Fruit fly (Drosophila melanogaster): ENCODE measurements around the gene CG14787.

CG14787 gene

DNA sequence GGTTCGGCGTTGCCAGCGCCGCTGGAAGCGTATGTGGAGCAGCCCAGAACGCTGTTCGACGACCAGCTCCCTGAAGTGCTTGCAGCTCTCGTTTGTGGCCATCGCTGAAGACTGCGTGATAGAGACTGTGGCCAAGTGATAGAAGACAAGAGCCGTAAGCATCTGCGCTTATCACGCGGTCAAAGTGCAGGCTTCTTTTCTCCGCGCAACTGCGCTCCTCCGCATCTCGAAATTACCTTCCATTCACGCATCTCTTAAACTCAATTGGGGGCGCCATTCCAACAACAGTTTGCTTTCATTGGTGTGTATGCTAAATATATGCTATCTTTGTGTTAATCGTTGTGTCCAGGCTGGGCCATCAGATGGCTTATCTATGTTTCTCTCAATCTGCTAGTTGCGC lies at the start of gene CG14787:
Gene CG14787, minus strand, starts transcription at position 133 of the 400 bp plus-strand sequence.
- TF ChIP-seq CG6808 (GFP tag; optimal IDR thresholded peaks at IDR 0.05): peak; percentile 21
- no peak for TF ChIP-seq Eip93F (GFP tag; optimal IDR thresholded peaks at IDR 0.05)
- peak; percentile 60 to 67 for TF ChIP-seq ss (GFP tag; optimal IDR thresholded peaks at IDR 0.05)
- peak; percentile 88 for TF ChIP-seq svp (GFP tag)
- TF ChIP-seq Eip78C (GFP tag): peak; percentile 66

DNA sequence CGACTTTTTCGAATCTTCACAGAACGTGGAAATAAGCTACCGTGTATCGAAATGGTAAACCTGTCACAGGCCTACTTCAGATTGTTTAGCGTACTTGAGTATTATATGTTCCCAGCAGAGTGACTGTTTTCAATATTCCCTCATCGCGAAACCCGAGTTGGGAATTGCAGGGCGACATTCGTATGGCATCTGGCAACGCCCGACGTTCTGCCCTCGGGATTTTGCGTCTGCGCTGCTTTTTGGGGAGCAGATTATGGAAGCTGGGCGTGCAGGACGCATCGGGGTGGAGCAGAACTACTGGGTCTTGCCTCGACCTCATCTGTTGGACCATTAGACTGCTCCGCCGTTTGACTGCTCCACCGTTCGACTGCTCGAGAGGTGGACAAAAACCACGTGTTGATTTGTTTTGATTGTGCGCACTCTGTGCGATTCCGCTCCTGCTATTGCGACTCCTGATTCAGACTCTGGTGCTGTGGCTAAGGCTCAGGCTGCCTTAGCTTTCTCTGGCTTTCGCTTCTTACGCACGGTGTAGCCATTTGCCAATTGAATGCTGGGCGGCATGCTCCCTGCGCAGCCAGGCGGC lies 46.9 kb upstream of the CG14787 start:
- TF ChIP-seq CG8632 (GFP tag; optimal IDR thresholded peaks at IDR 0.05) (no peak), Eip78C (GFP tag) (no peak), Met (GFP tag; optimal IDR thresholded peaks at IDR 0.05) (no peak), CG8119 (GFP tag; IDR thresholded peaks at IDR 0.05) (no peak), CG10631 (GFP tag; optimal IDR thresholded peaks at IDR 0.05) (no peak), CG3919 (GFP tag; optimal IDR thresholded peaks at IDR 0.05) (no peak), achi (GFP tag; optimal IDR thresholded peaks at IDR 0.05) (no peak), CG34406 (GFP tag; optimal IDR thresholded peaks at IDR 0.05) (no peak), pdm3 (GFP tag; optimal IDR thresholded peaks at IDR 0.05) (no peak), Sox102F (GFP tag; optimal IDR thresholded peaks at IDR 0.05) (no peak), fd59A (GFP tag; optimal IDR thresholded peaks at IDR 0.05) (no peak), cyc (GFP tag; optimal IDR thresholded peaks at IDR 0.05) (no peak), Eip93F (GFP tag; optimal IDR thresholded peaks at IDR 0.05) (no peak), Hr38 (GFP tag; optimal IDR thresholded peaks at IDR 0.05) (no peak)

DNA sequence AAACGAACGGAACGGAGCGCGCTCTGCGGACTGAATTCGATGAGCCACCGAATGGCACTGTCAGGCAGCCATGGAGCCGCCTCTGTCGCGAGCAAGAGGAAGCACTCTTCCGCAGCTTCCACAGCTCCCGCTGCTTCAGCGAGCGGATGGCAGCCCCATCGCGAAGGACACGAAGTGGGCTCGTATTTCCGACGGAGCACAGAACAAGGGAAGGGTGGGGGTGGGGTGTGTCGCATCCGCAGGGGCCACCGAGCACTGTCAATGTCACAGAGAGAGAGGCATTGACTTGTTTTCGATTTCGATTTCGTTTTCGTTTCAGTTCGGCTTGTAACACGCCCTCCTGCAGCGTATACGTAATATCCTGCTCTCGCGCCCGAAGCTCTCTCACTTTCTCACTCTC lies 46.3 kb upstream of the CG14787 start, which contains the start of gene Nmdar2:
Gene Nmdar2, minus strand, starts transcription at position 59 of the 400 bp plus-strand sequence.
- no peak for TF ChIP-seq topi (GFP tag; optimal IDR thresholded peaks at IDR 0.05)
- TF ChIP-seq CG11762 (GFP tag; optimal IDR thresholded peaks at IDR 0.05; ENCODE audit: insufficient read depth): no peak
- no peak for TF ChIP-seq CG7368 (GFP tag; optimal IDR thresholded peaks at IDR 0.05)
- TF ChIP-seq ss (GFP tag; optimal IDR thresholded peaks at IDR 0.05): no peak
- no peak for TF ChIP-seq Smox (GFP tag; optimal IDR thresholded peaks at IDR 0.05)
- no peak for TF ChIP-seq vri (GFP tag; optimal IDR thresholded peaks at IDR 0.05)
- no peak for TF ChIP-seq fd85E (GFP tag; optimal IDR thresholded peaks at IDR 0.05)
- no peak for TF ChIP-seq Eip93F (GFP tag; optimal IDR thresholded peaks at IDR 0.05)
- TF ChIP-seq fkh (GFP tag; optimal IDR thresholded peaks at IDR 0.05): no peak
- no peak for TF ChIP-seq CG6792 (GFP tag; optimal IDR thresholded peaks at IDR 0.05)
- no peak for TF ChIP-seq Eip78C (GFP tag)
- TF ChIP-seq Met (GFP tag; optimal IDR thresholded peaks at IDR 0.05): no peak
- TF ChIP-seq CG34406 (GFP tag; optimal IDR thresholded peaks at IDR 0.05): no peak
- TF ChIP-seq CG9139 (GFP tag; optimal IDR thresholded peaks at IDR 0.05): no peak
- no peak for TF ChIP-seq net (GFP tag; optimal IDR thresholded peaks at IDR 0.05)
- no peak for TF ChIP-seq CG3919 (GFP tag; optimal IDR thresholded peaks at IDR 0.05)

DNA sequence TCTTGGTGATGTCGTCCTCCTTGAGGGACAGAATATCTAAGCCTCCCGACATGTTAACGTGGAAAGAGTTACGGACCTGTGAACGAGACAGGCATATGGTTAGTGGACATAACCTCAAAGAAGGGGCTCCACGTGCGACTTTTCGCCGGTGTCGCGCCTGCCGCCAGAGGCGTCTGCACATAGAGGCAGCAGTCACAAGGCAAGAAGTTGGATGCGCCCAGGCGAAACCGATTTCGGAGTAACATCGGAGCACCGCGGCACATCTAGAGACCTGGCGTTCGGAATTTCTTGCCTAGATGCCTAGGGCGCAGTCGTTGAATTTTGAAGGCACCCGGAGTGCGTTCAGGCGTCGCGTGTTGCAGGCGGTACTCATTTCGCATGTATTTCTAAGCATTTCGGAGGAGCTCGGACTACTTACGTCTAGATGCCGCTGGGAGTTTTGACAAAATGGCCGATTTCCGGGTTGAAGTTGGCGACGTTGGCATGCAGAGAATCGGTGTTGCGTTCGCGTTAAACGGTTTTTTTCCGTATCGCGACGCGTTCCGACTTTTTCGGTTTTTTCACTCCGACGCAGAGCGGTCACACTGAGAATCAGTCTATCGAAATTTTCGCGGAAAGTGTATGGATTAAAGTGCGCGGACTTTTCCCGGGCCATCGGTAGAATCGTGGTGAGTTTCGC lies 21.5 kb upstream of the CG14787 start, which contains the start of the genes sta and inc:
Gene sta, minus strand, starts transcription at position 574 of the 679 bp plus-strand sequence.
Gene inc, plus strand, starts transcription at position 640 of the 679 bp plus-strand sequence.
- TF ChIP-seq Sox14 (GFP tag; optimal IDR thresholded peaks at IDR 0.05): peak; percentile 56
- TF ChIP-seq svp (GFP tag): peak; percentile 65
- TF ChIP-seq CG31627 (GFP tag; optimal IDR thresholded peaks at IDR 0.05): peak; percentile 25
- peak; percentile 43 for TF ChIP-seq lz (GFP tag; optimal IDR thresholded peaks at IDR 0.05)
- TF ChIP-seq dac (GFP tag; optimal IDR thresholded peaks at IDR 0.05): peak; percentile 51
- peak; percentile 70 for TF ChIP-seq topi (GFP tag; optimal IDR thresholded peaks at IDR 0.05)
- peak; percentile 34 for TF ChIP-seq pdm3 (GFP tag; optimal IDR thresholded peaks at IDR 0.05)
- TF ChIP-seq CG6808 (GFP tag; optimal IDR thresholded peaks at IDR 0.05): peak; percentile 42
- peak; percentile 3 for TF ChIP-seq CG11762 (GFP tag; optimal IDR thresholded peaks at IDR 0.05; ENCODE audit: insufficient read depth)
- TF ChIP-seq esn (GFP tag; optimal IDR thresholded peaks at IDR 0.05): peak; percentile 66
- TF ChIP-seq net (GFP tag; optimal IDR thresholded peaks at IDR 0.05): peak; percentile 46
- no peak for TF ChIP-seq CG10631 (GFP tag; optimal IDR thresholded peaks at IDR 0.05)
- TF ChIP-seq cyc (GFP tag; optimal IDR thresholded peaks at IDR 0.05): peak; percentile 58
- no peak for TF ChIP-seq CG11294 (GFP tag; IDR thresholded peaks at IDR 0.05)
- peak; percentile 61 for TF ChIP-seq CG9139 (GFP tag; optimal IDR thresholded peaks at IDR 0.05)
- no peak for TF ChIP-seq CG4318 (GFP tag; optimal IDR thresholded peaks at IDR 0.05)
- TF ChIP-seq CG8319 (GFP tag; optimal IDR thresholded peaks at IDR 0.05): peak; percentile 10
- peak; percentile 26 for TF ChIP-seq OdsH (GFP tag; optimal IDR thresholded peaks at IDR 0.05)
- no peak for TF ChIP-seq Gug (GFP tag; IDR thresholded peaks at IDR 0.05)
- TF ChIP-seq Ets21C (GFP tag; optimal IDR thresholded peaks at IDR 0.05): peak; percentile 12
- TF ChIP-seq acj6 (GFP tag; optimal IDR thresholded peaks at IDR 0.05): peak; percentile 12
- TF ChIP-seq eg (GFP tag; IDR thresholded peaks at IDR 0.05): peak; percentile 57; the same call in 2 of the 3 replicates
- peak; percentile 54 for TF ChIP-seq CG6792 (GFP tag; optimal IDR thresholded peaks at IDR 0.05)
- peak; percentile 68 for TF ChIP-seq Met (GFP tag; optimal IDR thresholded peaks at IDR 0.05)
- TF ChIP-seq Eip75B (GFP tag; optimal IDR thresholded peaks at IDR 0.05): peak; percentile 51
- TF ChIP-seq Ets96B (tag; optimal IDR thresholded peaks at IDR 0.05): peak; percentile 20
- peak; percentile 31 for TF ChIP-seq Smox (GFP tag; optimal IDR thresholded peaks at IDR 0.05)
- TF ChIP-seq fd85E (GFP tag; optimal IDR thresholded peaks at IDR 0.05): peak; percentile 34
